Comparison of ENCODE assay signal across 2 fruit fly cellular contexts in genomic region chr2L:3888754-3889603, dm6.
TF ChIP-seq lines count a peak whose summit lies in the region.

No protein-coding gene starts in this region.

TF ChIP-seq in whole organism, embryonic, 481 proteins besides CTCF, POLR2A, EP300 and RAD21 (continued from another document and continues in another):
- TF ChIP-seq kah (GFP tag; optimal IDR thresholded peaks at IDR 0.05; lab: Kevin White, UChicago) (no peak), HHEX (GFP tag; optimal IDR thresholded peaks at IDR 0.05; lab: Kevin White, UChicago) (peak; percentile 50), Rfx (GFP tag; IDR thresholded peaks at IDR 0.05; lab: Robert Waterston, UW) (peak; percentile 50), caup (GFP tag; optimal IDR thresholded peaks at IDR 0.05; lab: Kevin White, UChicago; ENCODE audit: severe bottlenecking) (peak; percentile 3), Nf-YA (GFP tag; IDR thresholded peaks at IDR 0.05; lab: Robert Waterston, UW) (no peak), wor (GFP tag; IDR thresholded peaks at IDR 0.05; lab: Robert Waterston, UW) (peak; percentile 31; the same call in 1 of the 2 replicates), CG16813 (GFP tag; IDR thresholded peaks at IDR 0.05; lab: Robert Waterston, UW; ENCODE audit: partially characterized antibody) (no peak), Atf6 (GFP tag; IDR thresholded peaks at IDR 0.05; lab: Robert Waterston, UW) (peak; percentile 33; the same call in 1 of the 2 replicates), CG8765 (GFP tag; IDR thresholded peaks at IDR 0.05; lab: Robert Waterston, UW) (no peak), Adf1 (GFP tag; IDR thresholded peaks at IDR 0.05; lab: Robert Waterston, UW) (no peak), CG15269 (tag; optimal IDR thresholded peaks at IDR 0.05; lab: Kevin White, UChicago) (peak; percentile 67), salm (tag; optimal IDR thresholded peaks at IDR 0.05; lab: Kevin White, UChicago) (peak; percentile 33), CG13296 (GFP tag; optimal IDR thresholded peaks at IDR 0.05; lab: Kevin White, UChicago) (peak; percentile 18), nmo (GFP tag; optimal IDR thresholded peaks at IDR 0.05; lab: Kevin White, UChicago) (peak; percentile 69), CG11723 (GFP tag; optimal IDR thresholded peaks at IDR 0.05; lab: Kevin White, UChicago) (peak; percentile 43), CG33213 (GFP tag; optimal IDR thresholded peaks at IDR 0.05; lab: Kevin White, UChicago) (no peak), Pdp1 (GFP tag; optimal IDR thresholded peaks at IDR 0.05; lab: Kevin White, UChicago) (no peak), ro (GFP tag; IDR thresholded peaks at IDR 0.05; lab: Robert Waterston, UW) (no peak), CHES-1-like (GFP tag; optimal IDR thresholded peaks at IDR 0.05; lab: Kevin White, UChicago) (no peak), CG2889 (GFP tag; IDR thresholded peaks at IDR 0.05; lab: Robert Waterston, UW) (no peak), dysf (GFP tag; IDR thresholded peaks at IDR 0.05; lab: Robert Waterston, UW) (peak; percentile 66; the same call in 2 of the 3 replicates), twi (tag; optimal IDR thresholded peaks at IDR 0.05; lab: Kevin White, UChicago) (peak; percentile 31), lab (GFP tag; optimal IDR thresholded peaks at IDR 0.05; lab: Kevin White, UChicago) (peak; percentile 17), Kr (GFP tag; optimal IDR thresholded peaks at IDR 0.05; lab: Kevin White, UChicago) (no peak), fd3F (GFP tag; optimal IDR thresholded peaks at IDR 0.05; lab: Kevin White, UChicago) (no peak), wdn (GFP tag; IDR thresholded peaks at IDR 0.05; lab: Robert Waterston, UW) (no peak), gsb (GFP tag; IDR thresholded peaks at IDR 0.05; lab: Robert Waterston, UW) (no peak), emc (GFP tag; optimal IDR thresholded peaks at IDR 0.05; lab: Kevin White, UChicago) (no peak), peb (GFP tag; IDR thresholded peaks at IDR 0.05; lab: Robert Waterston, UW) (no peak), abd-A (tag; optimal IDR thresholded peaks at IDR 0.05; lab: Kevin White, UChicago) (no peak), sens-2 (GFP tag; IDR thresholded peaks at IDR 0.05; lab: Robert Waterston, UW) (no peak), trh (GFP tag; optimal IDR thresholded peaks at IDR 0.05; lab: Kevin White, UChicago) (no peak), CG6254 (GFP tag; optimal IDR thresholded peaks at IDR 0.05; lab: Kevin White, UChicago) (no peak), CG12659 (GFP tag; optimal IDR thresholded peaks at IDR 0.05; lab: Kevin White, UChicago) (peak; percentile 60), CG11085 (GFP tag; IDR thresholded peaks at IDR 0.05; lab: Robert Waterston, UW) (no peak), pb (GFP tag; optimal IDR thresholded peaks at IDR 0.05; lab: Kevin White, UChicago) (no peak), MBD-R2 (GFP tag; IDR thresholded peaks at IDR 0.05; lab: Robert Waterston, UW) (no peak), mirr (GFP tag; optimal IDR thresholded peaks at IDR 0.05; lab: Kevin White, UChicago) (no peak), seq (GFP tag; IDR thresholded peaks at IDR 0.05; lab: Robert Waterston, UW) (0 out of 2 replicates have a peak, but pooled peaks have one; percentile 29), Mes4 (GFP tag; optimal IDR thresholded peaks at IDR 0.05; lab: Kevin White, UChicago) (no peak), Atf3 (GFP tag; optimal IDR thresholded peaks at IDR 0.05; lab: Kevin White, UChicago) (no peak), Vsx1 (GFP tag; optimal IDR thresholded peaks at IDR 0.05; lab: Kevin White, UChicago) (peak; percentile 73), fd102C (GFP tag; optimal IDR thresholded peaks at IDR 0.05; lab: Kevin White, UChicago) (no peak), crp (GFP tag; optimal IDR thresholded peaks at IDR 0.05; lab: Kevin White, UChicago) (peak in 1 of 2 experiments; percentile 26), ap (GFP tag; IDR thresholded peaks at IDR 0.05; lab: Robert Waterston, UW) (peak; percentile 38; the same call in 1 of the 2 replicates), Dfd (GFP tag; optimal IDR thresholded peaks at IDR 0.05; lab: Kevin White, UChicago) (no peak), da (GFP tag; optimal IDR thresholded peaks at IDR 0.05; lab: Kevin White, UChicago) (no peak), ttk (GFP tag; IDR thresholded peaks at IDR 0.05; lab: Robert Waterston, UW) (peak; percentile 46; the same call in 1 of the 2 replicates), gsb-n (tag; optimal IDR thresholded peaks at IDR 0.05; lab: Kevin White, UChicago) (peak; percentile 20), Blimp-1 (GFP tag; optimal IDR thresholded peaks at IDR 0.05; lab: Kevin White, UChicago) (no peak), CG2712 (tag; optimal IDR thresholded peaks at IDR 0.05; lab: Kevin White, UChicago) (peak; percentile 73), CG4424 (GFP tag; optimal IDR thresholded peaks at IDR 0.05; lab: Kevin White, UChicago) (peak; percentile 37), gcm2 (GFP tag; optimal IDR thresholded peaks at IDR 0.05; lab: Kevin White, UChicago) (no peak), zfh1 (GFP tag; IDR thresholded peaks at IDR 0.05; lab: Robert Waterston, UW) (peak; percentile 38; the same call in 1 of the 3 replicates), CG12155 (GFP tag; optimal IDR thresholded peaks at IDR 0.05; lab: Kevin White, UChicago) (peak; percentile 18), nom (GFP tag; optimal IDR thresholded peaks at IDR 0.05; lab: Kevin White, UChicago) (peak; percentile 41), Hey (tag; optimal IDR thresholded peaks at IDR 0.05; lab: Kevin White, UChicago) (no peak), CG2678 (tag; optimal IDR thresholded peaks at IDR 0.05; lab: Kevin White, UChicago) (peak; percentile 70), Xbp1 (GFP tag; optimal IDR thresholded peaks at IDR 0.05; lab: Kevin White, UChicago) (peak; percentile 25), CG10431 (GFP tag; optimal IDR thresholded peaks at IDR 0.05; lab: Kevin White, UChicago) (peak; percentile 8), CG13775 (GFP tag; optimal IDR thresholded peaks at IDR 0.05; lab: Kevin White, UChicago) (peak; percentile 55), crc (GFP tag; optimal IDR thresholded peaks at IDR 0.05; lab: Kevin White, UChicago) (no peak), CG1792 (GFP tag; optimal IDR thresholded peaks at IDR 0.05; lab: Kevin White, UChicago) (no peak), Six4 (GFP tag; optimal IDR thresholded peaks at IDR 0.05; lab: Kevin White, UChicago) (peak; percentile 12), phol (tag; optimal IDR thresholded peaks at IDR 0.05; lab: Kevin White, UChicago) (peak; percentile 65), Sox102F (GFP tag; optimal IDR thresholded peaks at IDR 0.05; lab: Kevin White, UChicago) (peak; percentile 71), CG33557 (GFP tag; optimal IDR thresholded peaks at IDR 0.05; lab: Kevin White, UChicago) (peak; percentile 39)

TF ChIP-seq in whole organism, prepupa, 60 proteins besides CTCF, POLR2A, EP300 and RAD21 (continued from another document):
- TF ChIP-seq CG3919 (GFP tag; optimal IDR thresholded peaks at IDR 0.05; lab: Kevin White, UChicago) (peak; percentile 81), Eip78C (GFP tag; lab: Kevin White, UChicago) (peak; percentile 93), cyc (GFP tag; optimal IDR thresholded peaks at IDR 0.05; lab: Kevin White, UChicago) (peak; percentile 59), acj6 (GFP tag; optimal IDR thresholded peaks at IDR 0.05; lab: Kevin White, UChicago) (peak; percentile 86), Sox14 (GFP tag; optimal IDR thresholded peaks at IDR 0.05; lab: Kevin White, UChicago) (peak; percentile 73), CG6163 (GFP tag; IDR thresholded peaks at IDR 0.05; lab: Robert Waterston, UW) (peak; percentile 55; the same call in 2 of the 3 replicates), CG15336 (GFP tag; IDR thresholded peaks at IDR 0.05; lab: Robert Waterston, UW) (peak; percentile 51), CG3032 (tag; optimal IDR thresholded peaks at IDR 0.05; lab: Kevin White, UChicago) (peak; percentile 75), CG10669 (GFP tag; optimal IDR thresholded peaks at IDR 0.05; lab: Kevin White, UChicago) (peak; percentile 51), CG32006 (GFP tag; optimal IDR thresholded peaks at IDR 0.05; lab: Kevin White, UChicago) (peak; percentile 93)
